Worm (Caenorhabditis elegans) whole organism, midembryonic: Measurements from ENCODE around the gene F38B6.3.

Experiments used
- T22C8.4 ChIP-seq: fragments of 200-800 bp; sonication (Bioruptor generic); IDR thresholded peaks from 2 replicates; pipeline ENCODE4 v1.3.6; 2022; ENCODE audit warnings: missing genetic modification characterization, missing compliant biosample characterization
- flt-1 ChIP-seq: fragments of 200-800 bp; sonication (Bioruptor generic); IDR thresholded peaks from 2 replicates; pipeline ENCODE4 v1.3.6; 2022; ENCODE audit warnings: missing genetic modification characterization, missing compliant biosample characterization
- klf-2 ChIP-seq: fragments of 200-800 bp; sonication (Bioruptor generic); conservative IDR thresholded peaks from 2 replicates; pipeline ENCODE4 v1.3.6; 2022; ENCODE audit warnings: missing genetic modification reagents, missing genetic modification characterization, missing compliant biosample characterization
- med-1 ChIP-seq: sonication (generic microtip); optimal IDR thresholded peaks from 2 replicates; lab custom pipeline; 2017; ENCODE audit warnings: missing genetic modification characterization, mild to moderate bottlenecking, missing compliant biosample characterization, antibody characterized with exemption, missing genetic modification reagents; ENCODE audit not compliant: insufficient read depth
- tab-1 ChIP-seq: fragments of 200-800 bp; sonication (Bioruptor generic); IDR thresholded peaks from 2 replicates; pipeline ENCODE4 v1.3.6; 2022; ENCODE audit warnings: missing genetic modification characterization, missing compliant biosample characterization

- TF ChIP-seq flt-1 (GFP tag; lab: Robert Waterston, UW) (no peak), T22C8.4 (GFP tag; lab: Robert Waterston, UW) (no peak), klf-2 (no peak), tab-1 (GFP tag; lab: Robert Waterston, UW) (no peak), med-1 (GFP tag; lab: Kevin White, UChicago) (no peak)
Measured at ce11 chrX:6662267-6662666, 31.2 kb upstream of the F38B6.3 start.
